Worm (Caenorhabditis elegans) whole organism, L3 larva: ENCODE results near the gene F28D1.6.
A peak's percentile ranks its signal among the peaks of the same experiment; 100 is the strongest.

Experiments used
- R02D3.7 ChIP-seq: fragments of 150-350 bp; optimal IDR thresholded peaks from 2 replicates; lab custom pipeline; 2014; ENCODE audit warnings: missing biosample characterization, missing genetic modification characterization
- ZK546.5 ChIP-seq: sonication (generic microtip); optimal IDR thresholded peaks from 2 replicates; lab custom pipeline; 2017; ENCODE audit warnings: missing biosample characterization, missing genetic modification characterization
- aly-2 ChIP-seq: fragments of 150-350 bp; optimal IDR thresholded peaks from 2 replicates; lab custom pipeline; 2014; ENCODE audit warnings: missing biosample characterization, missing genetic modification characterization
- ama-1 ChIP-seq: fragments of 150-350 bp; optimal IDR thresholded peaks from 2 replicates; lab custom pipeline; 2018
- ceh-16 ChIP-seq: sonication (generic microtip); optimal IDR thresholded peaks from 2 replicates; lab custom pipeline; 2017; ENCODE audit warnings: missing biosample characterization, missing genetic modification characterization
- ceh-28 ChIP-seq: fragments of 150-350 bp; optimal IDR thresholded peaks from 2 replicates; lab custom pipeline; 2014; ENCODE audit warnings: missing biosample characterization, missing genetic modification reagents, missing genetic modification characterization
- ceh-82 ChIP-seq: fragments of 150-350 bp; optimal IDR thresholded peaks from 2 replicates; lab custom pipeline; 2014; ENCODE audit warnings: missing biosample characterization, missing genetic modification characterization
- ceh-9 ChIP-seq: sonication (generic microtip); optimal IDR thresholded peaks from 2 replicates; lab custom pipeline; 2018; ENCODE audit warnings: missing biosample characterization, missing genetic modification characterization
- daf-12 ChIP-seq: fragments of 150-350 bp; optimal IDR thresholded peaks from 2 replicates; lab custom pipeline; 2014; ENCODE audit warnings: missing biosample characterization, missing genetic modification reagents, missing genetic modification characterization
- egl-27 ChIP-seq: sonication (generic microtip); optimal IDR thresholded peaks from 4 replicates; lab custom pipeline; 2017; ENCODE audit warnings: missing biosample characterization, missing genetic modification reagents, missing genetic modification characterization
- egl-5 ChIP-seq: fragments of 150-350 bp; optimal IDR thresholded peaks from 2 replicates; lab custom pipeline; 2017; ENCODE audit warnings: missing biosample characterization, missing genetic modification reagents, missing genetic modification characterization, inconsistent platforms
- elt-1 ChIP-seq: fragments of 150-350 bp; optimal IDR thresholded peaks from 2 replicates; lab custom pipeline; 2014; ENCODE audit warnings: missing biosample characterization, missing genetic modification characterization
- elt-2 ChIP-seq: sonication (generic microtip); optimal IDR thresholded peaks from 2 replicates; lab custom pipeline; 2016; ENCODE audit warnings: missing genetic modification reagents, mild to moderate bottlenecking, missing genetic modification characterization, missing compliant biosample characterization
- elt-3 ChIP-seq, 3 experiments: fragments of 150-350 bp in 1 of 3; sonication (generic microtip) in 2 of 3; optimal IDR thresholded peaks; 2 replicates in 2 of 3; 4 replicates in 1 of 3; lab custom pipeline; 2014 to 2017; ENCODE audit warnings: missing biosample characterization in 3 of 3, missing genetic modification characterization in 3 of 3
- eor-1 ChIP-seq, 2 experiments: fragments of 150-350 bp; optimal IDR thresholded peaks; 2 replicates each; lab custom pipeline; 2014 to 2018; ENCODE audit warnings: missing biosample characterization in 2 of 2, missing genetic modification characterization in 2 of 2
- fkh-10 ChIP-seq: sonication (generic microtip); optimal IDR thresholded peaks from 2 replicates; lab custom pipeline; 2017; ENCODE audit warnings: missing biosample characterization, missing genetic modification reagents, missing genetic modification characterization
- fkh-2 ChIP-seq: fragments of 150-350 bp; optimal IDR thresholded peaks from 2 replicates; lab custom pipeline; 2014; ENCODE audit warnings: missing biosample characterization, missing genetic modification reagents, missing genetic modification characterization
- hmg-11 ChIP-seq: sonication (generic microtip); optimal IDR thresholded peaks from 2 replicates; lab custom pipeline; 2016; ENCODE audit warnings: missing genetic modification characterization, missing compliant biosample characterization
- lin-15B ChIP-seq: fragments of 150-350 bp; optimal IDR thresholded peaks from 2 replicates; lab custom pipeline; 2014; ENCODE audit warnings: missing biosample characterization, missing genetic modification characterization
- lin-39 ChIP-seq: fragments of 150-350 bp; optimal IDR thresholded peaks from 2 replicates; lab custom pipeline; 2018; ENCODE audit warnings: missing biosample characterization, missing genetic modification reagents, missing genetic modification characterization
- lsy-12 ChIP-seq: sonication (generic microtip); optimal IDR thresholded peaks from 2 replicates; lab custom pipeline; 2016; ENCODE audit warnings: mild to moderate bottlenecking, missing genetic modification characterization, missing compliant biosample characterization
- mdl-1 ChIP-seq: fragments of 150-350 bp; optimal IDR thresholded peaks from 2 replicates; lab custom pipeline; 2014; ENCODE audit warnings: missing biosample characterization, missing genetic modification characterization
- nfya-1 ChIP-seq: sonication (generic microtip); optimal IDR thresholded peaks from 2 replicates; lab custom pipeline; 2017; ENCODE audit warnings: missing genetic modification characterization, mild to moderate bottlenecking, missing compliant biosample characterization, antibody characterized with exemption, moderate library complexity; ENCODE audit not compliant: insufficient read depth
- nhr-11 ChIP-seq: fragments of 150-350 bp; optimal IDR thresholded peaks from 2 replicates; lab custom pipeline; 2014; ENCODE audit warnings: missing biosample characterization, missing genetic modification characterization
- nhr-12 ChIP-seq: fragments of 150-350 bp; optimal IDR thresholded peaks from 2 replicates; lab custom pipeline; 2014; ENCODE audit warnings: missing biosample characterization, missing genetic modification characterization
- nhr-23 ChIP-seq: fragments of 150-350 bp; optimal IDR thresholded peaks from 2 replicates; lab custom pipeline; 2014; ENCODE audit warnings: missing biosample characterization, missing genetic modification reagents, missing genetic modification characterization
- nhr-237 ChIP-seq: fragments of 150-350 bp; optimal IDR thresholded peaks from 2 replicates; lab custom pipeline; 2014; ENCODE audit warnings: missing biosample characterization, missing genetic modification characterization
- nhr-25 ChIP-seq: sonication (generic microtip); optimal IDR thresholded peaks from 2 replicates; lab custom pipeline; 2017; ENCODE audit warnings: missing biosample characterization, missing genetic modification characterization
- nhr-43 ChIP-seq: sonication (generic microtip); optimal IDR thresholded peaks from 2 replicates; lab custom pipeline; 2016; ENCODE audit warnings: mild to moderate bottlenecking, missing genetic modification characterization, missing compliant biosample characterization; ENCODE audit not compliant: poor library complexity, severe bottlenecking
- nhr-67 ChIP-seq: fragments of 150-350 bp; optimal IDR thresholded peaks from 2 replicates; lab custom pipeline; 2014; ENCODE audit warnings: missing biosample characterization, missing genetic modification characterization
- nhr-77 ChIP-seq: fragments of 150-350 bp; optimal IDR thresholded peaks from 2 replicates; lab custom pipeline; 2014; ENCODE audit warnings: missing biosample characterization, missing genetic modification characterization
- pqm-1 ChIP-seq: fragments of 150-350 bp; optimal IDR thresholded peaks from 2 replicates; lab custom pipeline; 2017; ENCODE audit warnings: missing biosample characterization, missing genetic modification characterization, inconsistent platforms
- sea-2 ChIP-seq: fragments of 150-350 bp; sonication (generic microtip); optimal IDR thresholded peaks from 4 replicates; lab custom pipeline; 2014; ENCODE audit warnings: missing biosample characterization, missing genetic modification reagents, missing genetic modification characterization
- skn-1 ChIP-seq: fragments of 150-350 bp; optimal IDR thresholded peaks from 2 replicates; lab custom pipeline; 2014; ENCODE audit warnings: missing biosample characterization, missing genetic modification characterization
- snpc-4 ChIP-seq: fragments of 150-350 bp; optimal IDR thresholded peaks from 2 replicates; lab custom pipeline; 2014; ENCODE audit warnings: missing biosample characterization, missing genetic modification characterization
- tbx-2 ChIP-seq: sonication (generic microtip); optimal IDR thresholded peaks from 2 replicates; lab custom pipeline; 2016; ENCODE audit warnings: mild to moderate bottlenecking, missing genetic modification characterization, missing compliant biosample characterization
- unc-39 ChIP-seq: sonication (generic microtip); optimal IDR thresholded peaks from 4 replicates; lab custom pipeline; 2017; ENCODE audit warnings: missing biosample characterization, missing genetic modification characterization
- unc-62 ChIP-seq: fragments of 150-350 bp; sonication (generic microtip); optimal IDR thresholded peaks from 4 replicates; lab custom pipeline; 2014; ENCODE audit warnings: missing biosample characterization, missing genetic modification reagents, missing genetic modification characterization
- zag-1 ChIP-seq: fragments of 150-350 bp; optimal IDR thresholded peaks from 2 replicates; lab custom pipeline; 2014; ENCODE audit warnings: missing biosample characterization, missing genetic modification characterization
- ztf-11 ChIP-seq: fragments of 150-350 bp; optimal IDR thresholded peaks from 2 replicates; lab custom pipeline; 2014; ENCODE audit warnings: missing biosample characterization, missing genetic modification characterization
- ztf-4 ChIP-seq: fragments of 150-350 bp; optimal IDR thresholded peaks from 2 replicates; lab custom pipeline; 2014; ENCODE audit warnings: missing biosample characterization, missing genetic modification characterization

The F28D1.6 gene

DNA sequence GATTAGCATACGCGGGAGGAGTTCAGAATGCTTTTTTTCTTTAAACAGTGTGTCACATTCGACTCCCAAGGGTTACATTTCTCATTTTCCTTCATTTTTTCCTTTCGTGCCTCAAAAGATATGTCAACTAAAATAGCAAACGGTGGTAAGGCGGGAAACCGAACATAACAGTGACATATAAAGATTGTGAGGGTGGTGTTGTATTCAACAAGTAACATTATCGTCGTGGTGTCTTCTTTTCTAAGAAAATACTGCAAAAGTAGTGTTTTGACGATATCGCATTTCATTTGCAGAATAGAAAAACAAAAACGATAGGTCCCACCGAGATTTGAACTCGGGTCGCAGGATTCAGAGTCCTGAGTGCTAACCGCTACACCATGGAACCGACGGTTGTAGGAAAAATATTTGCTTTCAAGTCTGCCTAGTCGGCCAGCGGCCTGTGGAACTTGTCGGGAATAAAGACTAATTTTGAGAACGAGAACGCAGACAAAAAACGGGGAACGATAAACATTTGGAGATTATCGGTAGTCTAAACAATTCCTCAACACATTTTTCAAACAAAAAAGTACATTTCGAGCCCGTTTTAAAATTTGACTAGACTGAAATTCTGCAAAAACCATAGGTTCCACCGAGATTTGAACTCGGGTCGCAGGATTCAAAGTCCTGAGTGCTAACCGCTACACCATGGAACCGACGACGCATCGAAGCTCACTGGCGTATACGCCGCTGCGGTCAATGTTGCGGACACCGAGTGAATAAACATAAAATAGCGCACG, 31.9 kb upstream of the F28D1.6 start:
- TF ChIP-seq elt-2 (tag; lab: Kevin White, UChicago), result peak; percentile 26
- peak; percentile 35 for TF ChIP-seq hmg-11 (tag; lab: Kevin White, UChicago)
- no peak for TF ChIP-seq aly-2 (tag; lab: Kevin White, UChicago)

DNA sequence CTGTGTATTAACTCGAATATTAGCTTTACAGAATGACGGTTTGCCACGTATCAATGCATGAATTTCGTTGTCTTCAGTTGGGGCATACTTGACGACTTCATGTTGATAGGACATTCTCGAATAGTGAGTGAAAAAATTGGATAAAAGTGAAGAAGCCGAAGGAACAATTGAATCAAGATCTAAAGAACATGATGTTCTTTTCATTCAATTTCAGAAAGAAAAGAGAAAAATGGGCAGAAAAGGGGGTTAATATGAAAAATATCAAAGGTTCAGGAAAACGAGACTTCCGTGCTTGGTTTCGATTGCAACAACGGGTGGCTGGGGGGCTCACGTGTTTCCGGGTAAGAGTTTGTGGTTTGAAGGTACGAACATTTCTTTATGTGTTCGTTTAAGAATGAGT, 29.6 kb upstream of the F28D1.6 start:
- TF ChIP-seq unc-62 (GFP tag; lab: Kevin White, UChicago) (no peak), eor-1 (tag; optimal IDR thresholded peaks at IDR 0.05; lab: Kevin White, UChicago) (no peak), fkh-10 (GFP tag; lab: Kevin White, UChicago) (peak; percentile 71)

DNA sequence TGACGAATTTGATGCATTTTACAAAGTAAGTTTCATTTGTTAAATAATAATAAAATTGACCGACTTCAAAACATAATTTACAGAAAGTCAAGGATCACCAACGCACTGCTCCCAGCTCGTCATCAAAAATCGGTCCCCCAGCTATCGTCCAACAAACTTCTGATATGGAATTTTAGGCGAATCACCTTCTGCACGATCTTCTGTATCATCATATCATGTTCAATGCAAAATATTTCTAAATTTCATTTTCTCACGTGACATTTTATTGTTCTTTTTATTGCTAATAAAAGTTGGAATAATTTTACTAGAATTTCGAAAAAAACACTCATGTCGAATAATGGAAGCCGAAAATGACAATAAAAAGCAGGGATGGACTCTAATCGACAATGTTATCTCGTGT, 25.2 kb upstream of the F28D1.6 start, which contains the start of gene acl-13:
TSS of gene acl-13 (plus strand) at position 301 of the 400 bp plus-strand sequence.
- TF ChIP-seq unc-39 (tag; lab: Kevin White, UChicago) (no peak), elt-2 (tag; lab: Kevin White, UChicago) (no peak), ZK546.5 (tag; lab: Kevin White, UChicago) (no peak), hmg-11 (tag; lab: Kevin White, UChicago) (no peak), fkh-2 (tag; lab: Kevin White, UChicago) (no peak), ceh-9 (tag; lab: Kevin White, UChicago) (no peak), nhr-23 (no peak), elt-1 (no peak), nhr-77 (tag; lab: Kevin White, UChicago) (no peak), egl-5 (no peak), lsy-12 (tag; lab: Kevin White, UChicago) (no peak), ceh-82 (no peak), lin-39 (tag; lab: Kevin White, UChicago) (no peak), zag-1 (no peak), aly-2 (tag; lab: Kevin White, UChicago) (no peak), R02D3.7 (tag; lab: Kevin White, UChicago) (no peak), ceh-28 (no peak), nfya-1 (no peak), sea-2 (GFP tag; lab: Kevin White, UChicago) (no peak)
- TF ChIP-seq, all 47 proteins: peak for 0

DNA sequence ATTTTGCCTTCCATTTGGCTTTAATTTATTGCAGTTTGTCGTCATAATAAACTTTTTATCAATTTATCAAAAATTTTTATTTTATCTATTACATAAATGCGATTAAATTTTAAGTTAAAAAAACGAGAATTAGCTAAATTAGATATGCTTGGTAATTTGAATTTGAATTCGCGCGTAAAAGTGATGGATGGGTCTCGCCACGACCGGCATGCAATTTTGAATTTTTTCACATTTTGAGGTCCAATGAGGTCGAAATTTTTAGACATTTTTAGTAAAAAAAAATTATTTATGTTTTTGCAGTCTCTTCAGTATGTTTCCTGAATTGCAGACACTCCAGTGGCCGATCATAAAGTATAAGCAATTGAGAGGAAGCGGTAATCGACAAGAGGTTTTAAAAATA, 23.7 kb upstream of the F28D1.6 start, which contains the start of gene dsb-1:
TSS of gene dsb-1 (plus strand) at position 301 of the 400 bp plus-strand sequence.
- TF ChIP-seq sea-2 (GFP tag; lab: Kevin White, UChicago) (no peak), tbx-2 (tag; lab: Kevin White, UChicago) (no peak), nhr-237 (tag; lab: Kevin White, UChicago) (no peak), nfya-1 (no peak), ceh-16 (no peak), egl-27 (no peak), eor-1 (tag; optimal IDR thresholded peaks at IDR 0.05; lab: Kevin White, UChicago) (no peak), elt-2 (tag; lab: Kevin White, UChicago) (no peak), nhr-67 (no peak)
- TF ChIP-seq, all 47 proteins: peak for 0

DNA sequence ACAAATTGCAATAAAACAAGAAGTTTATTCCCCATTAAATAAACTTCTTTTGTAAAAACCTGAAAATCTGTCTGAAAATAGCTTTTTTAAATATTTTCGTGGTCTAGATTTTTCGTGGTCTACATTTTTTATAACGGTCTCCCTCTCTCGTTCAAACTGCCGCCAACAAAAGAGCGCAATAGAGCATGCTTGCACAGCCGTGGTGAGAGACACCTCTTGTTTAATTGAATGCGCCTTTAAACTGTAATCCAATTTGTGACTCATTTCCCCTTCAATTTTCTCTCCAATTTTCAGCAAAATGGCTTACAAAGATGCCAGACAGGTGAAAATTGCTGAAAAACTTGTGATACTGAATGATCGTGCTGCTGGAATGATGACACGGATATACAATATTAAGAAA, 19.2 kb upstream of the F28D1.6 start, which contains the start of gene gex-3:
TSS of gene gex-3 (plus strand) at position 295 of the 400 bp plus-strand sequence.
- TF ChIP-seq daf-12 (tag; lab: Kevin White, UChicago) (no peak), eor-1 (tag; optimal IDR thresholded peaks at IDR 0.05; lab: Kevin White, UChicago) (no peak), tbx-2 (tag; lab: Kevin White, UChicago) (no peak), nhr-43 (tag; lab: Kevin White, UChicago) (peak; percentile 64), pqm-1 (tag; lab: Kevin White, UChicago) (peak; percentile 63), mdl-1 (tag; lab: Kevin White, UChicago) (no peak), nhr-237 (tag; lab: Kevin White, UChicago) (no peak), nhr-67 (no peak), nfya-1 (peak; percentile 92), lin-39 (tag; lab: Kevin White, UChicago) (peak; percentile 98), ceh-16 (no peak), ama-1 (lab: Kevin White, UChicago) (peak; percentile 3), nhr-12 (tag; lab: Kevin White, UChicago) (no peak), ztf-4 (tag; lab: Kevin White, UChicago) (no peak), elt-3 (tag; optimal IDR thresholded peaks at IDR 0.05; lab: Kevin White, UChicago) (no peak), nhr-25 (tag; lab: Kevin White, UChicago) (peak; percentile 89), nhr-11 (tag; lab: Kevin White, UChicago) (peak; percentile 9), fkh-10 (GFP tag; lab: Kevin White, UChicago) (peak; percentile 81), R02D3.7 (tag; lab: Kevin White, UChicago) (peak; percentile 55), ZK546.5 (tag; lab: Kevin White, UChicago) (no peak), skn-1 (tag; lab: Kevin White, UChicago) (peak; percentile 37), snpc-4 (tag; lab: Kevin White, UChicago) (peak; percentile 66), lin-15B (peak; percentile 97), lsy-12 (tag; lab: Kevin White, UChicago) (no peak), zag-1 (no peak), ztf-11 (tag; lab: Kevin White, UChicago) (no peak), sea-2 (GFP tag; lab: Kevin White, UChicago) (no peak), unc-39 (tag; lab: Kevin White, UChicago) (no peak), ceh-28 (peak; percentile 46), nhr-77 (tag; lab: Kevin White, UChicago) (no peak), unc-62 (GFP tag; lab: Kevin White, UChicago) (no peak)
